Worm (Caenorhabditis elegans) whole organism, midembryonic: ENCODE data around the gene set-22.

ENCODE experiments used
- flt-1 ChIP-seq: fragments of 200-800 bp; sonication (Bioruptor generic); IDR thresholded peaks from 2 replicates; pipeline ENCODE4 v1.3.6; 2022; ENCODE audit warnings: missing genetic modification characterization, missing compliant biosample characterization
- tab-1 ChIP-seq: fragments of 200-800 bp; sonication (Bioruptor generic); IDR thresholded peaks from 2 replicates; pipeline ENCODE4 v1.3.6; 2022; ENCODE audit warnings: missing genetic modification characterization, missing compliant biosample characterization
- ztf-23 ChIP-seq: fragments of 200-800 bp; sonication (Bioruptor generic); IDR thresholded peaks from 2 replicates; pipeline ENCODE4 v1.3.6; 2022; ENCODE audit warnings: missing genetic modification reagents, missing genetic modification characterization, missing compliant biosample characterization

- TF ChIP-seq tab-1 (GFP tag; lab: Robert Waterston, UW) (no peak), ztf-23 (GFP tag; lab: Robert Waterston, UW) (no peak), flt-1 (GFP tag; lab: Robert Waterston, UW) (no peak)
These were observed 48.7 kb downstream of the set-22 start for ce11 chrV:10485389-10485788.
